Worm (Caenorhabditis elegans): ENCODE data around the gene Y45F10B.9.

- TF ChIP-seq elt-3 (tag; optimal IDR thresholded peaks at IDR 0.05): no peak
- no peak for TF ChIP-seq ztf-4 (tag; optimal IDR thresholded peaks at IDR 0.05)
- no peak for TF ChIP-seq nhr-237 (tag; optimal IDR thresholded peaks at IDR 0.05)
- no peak for TF ChIP-seq nhr-76 (tag; optimal IDR thresholded peaks at IDR 0.05)
- no peak for TF ChIP-seq aly-2 (tag; optimal IDR thresholded peaks at IDR 0.05)
- no peak for TF ChIP-seq unc-62 (GFP tag; optimal IDR thresholded peaks at IDR 0.05)
- TF ChIP-seq zag-1 (tag; optimal IDR thresholded peaks at IDR 0.05): no peak
- no peak for TF ChIP-seq egl-27 (tag; optimal IDR thresholded peaks at IDR 0.05)
- TF ChIP-seq fkh-10 (GFP tag; optimal IDR thresholded peaks at IDR 0.05): no peak
- TF ChIP-seq jun-1 (tag; optimal IDR thresholded peaks at IDR 0.05): no peak
- no peak for TF ChIP-seq nhr-12 (tag; optimal IDR thresholded peaks at IDR 0.05)
- no peak for TF ChIP-seq ceh-28 (tag; optimal IDR thresholded peaks at IDR 0.05)
- no peak for TF ChIP-seq elt-1 (tag; optimal IDR thresholded peaks at IDR 0.05)
Observed at ce11 chrIV:13548188-13548587, 49.5 kb downstream of the Y45F10B.9 start, which contains the start of gene F52G2.3.

Measured in whole organism, L3 larva.